Fruit fly (Drosophila melanogaster): ENCODE data around the gene Usp39.

dm6 chrX:18814373-18814772 lies 43.6 kb upstream of the Usp39 start:
- TF ChIP-seq CG11294 (GFP tag; IDR thresholded peaks at IDR 0.05) (no peak), Blimp-1 (GFP tag; optimal IDR thresholded peaks at IDR 0.05) (no peak), Eip78C (GFP tag) (no peak)
